Worm (Caenorhabditis elegans) whole organism, late embryonic: Measurements from ENCODE around the gene pot-2.
A peak's percentile ranks its signal among the peaks of the same experiment; 100 is the strongest.

Experiments used
- C08G9.2 ChIP-seq: sonication (generic microtip); optimal IDR thresholded peaks from 2 replicates; lab custom pipeline; 2016; ENCODE audit warnings: mild to moderate bottlenecking, missing genetic modification characterization, moderate library complexity, missing compliant biosample characterization
- F13H6.1 ChIP-seq: sonication (generic microtip); optimal IDR thresholded peaks from 2 replicates; lab custom pipeline; 2016; ENCODE audit warnings: missing genetic modification characterization, missing compliant biosample characterization
- K09A11.1 ChIP-seq: sonication (generic microtip); optimal IDR thresholded peaks from 2 replicates; lab custom pipeline; 2017; ENCODE audit warnings: antibody characterized with exemption, mild to moderate bottlenecking, missing genetic modification characterization, missing compliant biosample characterization; ENCODE audit not compliant: insufficient read depth
- ceh-18 ChIP-seq: sonication (generic microtip); optimal IDR thresholded peaks from 2 replicates; lab custom pipeline; 2016; ENCODE audit warnings: missing genetic modification characterization, missing compliant biosample characterization
- ceh-19 ChIP-seq: fragments of 200-800 bp; sonication (Bioruptor generic); optimal IDR thresholded peaks from 2 replicates; lab custom pipeline; 2018; ENCODE audit warnings: mild to moderate bottlenecking, missing genetic modification characterization, missing compliant biosample characterization
- dmd-4 ChIP-seq: sonication (generic microtip); optimal IDR thresholded peaks from 2 replicates; lab custom pipeline; 2016; ENCODE audit warnings: borderline replicate concordance, missing genetic modification characterization, missing compliant biosample characterization
- elt-2 ChIP-seq: sonication (generic microtip); optimal IDR thresholded peaks from 2 replicates; lab custom pipeline; 2016; ENCODE audit warnings: missing genetic modification reagents, missing genetic modification characterization, missing compliant biosample characterization
- elt-4 ChIP-seq: sonication (generic microtip); optimal IDR thresholded peaks from 2 replicates; lab custom pipeline; 2016; ENCODE audit warnings: missing genetic modification characterization, missing compliant biosample characterization
- fax-1 ChIP-seq: sonication (generic microtip); optimal IDR thresholded peaks from 2 replicates; lab custom pipeline; 2016; ENCODE audit warnings: missing genotype, missing genetic modification characterization, missing compliant biosample characterization
- fkh-6 ChIP-seq: sonication (generic microtip); optimal IDR thresholded peaks from 2 replicates; lab custom pipeline; 2016; ENCODE audit warnings: missing genetic modification characterization, missing compliant biosample characterization
- hlh-13 ChIP-seq: fragments of 200-800 bp; sonication (Bioruptor generic); optimal IDR thresholded peaks from 2 replicates; lab custom pipeline; 2018; ENCODE audit warnings: mild to moderate bottlenecking, missing genetic modification characterization, missing compliant biosample characterization
- hlh-15 ChIP-seq: sonication (generic microtip); optimal IDR thresholded peaks from 2 replicates; lab custom pipeline; 2016; ENCODE audit warnings: missing genetic modification characterization, missing compliant biosample characterization
- hlh-30 ChIP-seq: sonication (generic microtip); optimal IDR thresholded peaks from 2 replicates; lab custom pipeline; 2017; ENCODE audit warnings: antibody characterized with exemption, missing genetic modification characterization, missing compliant biosample characterization; ENCODE audit not compliant: insufficient read depth
- lin-11 ChIP-seq: fragments of 200-800 bp; sonication (Bioruptor generic); optimal IDR thresholded peaks from 2 replicates; lab custom pipeline; 2018; ENCODE audit warnings: mild to moderate bottlenecking, missing genetic modification characterization, missing compliant biosample characterization
- nfya-1 ChIP-seq: sonication (generic microtip); optimal IDR thresholded peaks from 2 replicates; lab custom pipeline; 2017; ENCODE audit warnings: missing genetic modification characterization, mild to moderate bottlenecking, missing compliant biosample characterization, antibody characterized with exemption, moderate library complexity
- nhr-11 ChIP-seq: fragments of 150-350 bp; optimal IDR thresholded peaks from 2 replicates; lab custom pipeline; 2014; ENCODE audit warnings: missing biosample characterization, missing genetic modification characterization
- npax-4 ChIP-seq: sonication (generic microtip); optimal IDR thresholded peaks from 2 replicates; lab custom pipeline; 2016; ENCODE audit warnings: missing genetic modification characterization, missing compliant biosample characterization
- odd-2 ChIP-seq: sonication (generic microtip); optimal IDR thresholded peaks from 2 replicates; lab custom pipeline; 2017; ENCODE audit warnings: antibody characterized with exemption, mild to moderate bottlenecking, missing genetic modification characterization, missing compliant biosample characterization
- pat-9 ChIP-seq: fragments of 200-800 bp; sonication (Bioruptor generic); optimal IDR thresholded peaks from 2 replicates; lab custom pipeline; 2018; ENCODE audit warnings: mild to moderate bottlenecking, missing genetic modification characterization, moderate library complexity, missing compliant biosample characterization
- pha-2 ChIP-seq: sonication (generic microtip); optimal IDR thresholded peaks from 2 replicates; lab custom pipeline; 2017; ENCODE audit warnings: mild to moderate bottlenecking, missing genetic modification characterization, missing compliant biosample characterization
- pha-4 ChIP-seq: fragments of 150-350 bp; optimal IDR thresholded peaks from 2 replicates; lab custom pipeline; 2018; ENCODE audit warnings: missing biosample characterization, missing genetic modification reagents, missing genetic modification characterization
- pros-1 ChIP-seq: fragments of 150-350 bp; optimal IDR thresholded peaks from 2 replicates; lab custom pipeline; 2014; ENCODE audit warnings: missing biosample characterization, missing genetic modification reagents, missing genetic modification characterization
- ref-2 ChIP-seq: sonication (generic microtip); optimal IDR thresholded peaks from 2 replicates; lab custom pipeline; 2016; ENCODE audit warnings: missing genetic modification characterization, missing compliant biosample characterization
- sdc-2 ChIP-seq: sonication (generic microtip); optimal IDR thresholded peaks from 2 replicates; lab custom pipeline; 2016; ENCODE audit warnings: missing genotype, missing genetic modification characterization, missing compliant biosample characterization
- sox-4 ChIP-seq: sonication (generic microtip); optimal IDR thresholded peaks from 2 replicates; lab custom pipeline; 2017; ENCODE audit warnings: mild to moderate bottlenecking, missing genetic modification characterization, inconsistent platforms, missing compliant biosample characterization
- tbx-2 ChIP-seq: sonication (generic microtip); optimal IDR thresholded peaks from 2 replicates; lab custom pipeline; 2016; ENCODE audit warnings: missing genetic modification characterization, missing compliant biosample characterization
- ttx-3 ChIP-seq: sonication (generic microtip); optimal IDR thresholded peaks from 2 replicates; lab custom pipeline; 2016; ENCODE audit warnings: missing genetic modification reagents, missing genetic modification characterization, missing compliant biosample characterization
- unc-3 ChIP-seq, 2 experiments: fragments of 200-800 bp in 1 of 2; sonication (Bioruptor generic) in 1 of 2; sonication (generic microtip) in 1 of 2; conservative IDR thresholded peaks in 1 of 2; optimal IDR thresholded peaks in 1 of 2; 2 replicates each; pipeline versions ENCODE4 v1.3.6 to Lab custom; 2016 to 2022; ENCODE audit warnings: missing compliant biosample characterization in 2 of 2, missing genetic modification characterization in 2 of 2, missing genetic modification reagents in 1 of 2
- unc-42 ChIP-seq: sonication (generic microtip); optimal IDR thresholded peaks from 2 replicates; lab custom pipeline; 2016; ENCODE audit warnings: missing genotype, missing genetic modification characterization, missing compliant biosample characterization
- unc-55 ChIP-seq: sonication (generic microtip); optimal IDR thresholded peaks from 2 replicates; lab custom pipeline; 2017; ENCODE audit warnings: missing biosample characterization, missing genetic modification reagents, missing genetic modification characterization
- unc-86 ChIP-seq: sonication (generic microtip); optimal IDR thresholded peaks from 2 replicates; lab custom pipeline; 2016; ENCODE audit warnings: missing genetic modification characterization, missing compliant biosample characterization
- ztf-16 ChIP-seq: sonication (generic microtip); optimal IDR thresholded peaks from 2 replicates; lab custom pipeline; 2017; ENCODE audit warnings: missing genetic modification characterization, missing compliant biosample characterization

The pot-2 gene

DNA sequence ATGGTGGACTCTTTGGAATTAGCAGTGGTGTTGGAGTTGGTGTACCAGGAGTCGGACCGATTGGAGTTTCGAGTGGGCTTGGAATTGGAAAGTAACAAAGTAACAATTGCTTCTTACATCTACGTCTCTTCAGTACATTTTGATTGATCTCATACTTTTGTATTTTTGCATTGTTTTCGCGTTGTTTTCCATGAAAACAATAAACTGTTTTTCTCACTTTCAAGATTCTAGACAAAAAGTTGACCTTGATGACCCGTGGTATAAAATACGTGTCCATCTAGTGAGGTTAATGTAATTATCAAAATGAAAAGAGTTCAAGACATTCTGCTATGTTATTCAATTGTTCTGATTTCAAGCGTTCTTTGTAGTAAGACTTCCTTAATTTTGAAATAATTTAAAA lies 22.5 kb upstream of the pot-2 start, which contains the start of gene K10H10.5:
Gene K10H10.5 (plus strand): TSS at position 301 of the 400 bp plus-strand sequence.
- no peak for TF ChIP-seq unc-3 (GFP tag; conservative IDR thresholded peaks at IDR 0.05; lab: Robert Waterston, UW)
- no peak for TF ChIP-seq unc-3 (tag; optimal IDR thresholded peaks at IDR 0.05; lab: Kevin White, UChicago)
- no peak for TF ChIP-seq pha-4 (tag; lab: Kevin White, UChicago)

DNA sequence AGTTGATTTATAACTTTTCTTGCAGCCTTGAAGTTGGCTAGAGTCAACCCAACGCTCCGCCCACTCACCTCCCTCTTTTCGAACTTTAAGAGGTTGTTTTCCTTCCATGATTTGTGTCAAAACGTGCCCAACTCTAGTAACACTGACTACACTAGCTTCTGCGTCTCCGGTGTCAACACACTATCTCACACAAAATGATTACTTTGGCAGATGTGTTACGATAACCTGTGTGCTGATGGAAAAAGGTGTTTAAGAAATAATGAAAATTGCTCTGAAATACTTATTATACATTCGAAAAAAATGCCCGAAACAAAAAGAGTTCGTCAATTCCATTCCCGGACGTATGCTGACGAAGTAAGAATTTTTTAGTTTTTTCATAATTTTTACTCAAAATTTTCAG lies 21.0 kb upstream of the pot-2 start, which contains the start of gene K10H10.6:
Gene K10H10.6 (plus strand): TSS at position 301 of the 400 bp plus-strand sequence.
- TF ChIP-seq dmd-4 (tag; lab: Kevin White, UChicago) (no peak), pros-1 (tag; lab: Kevin White, UChicago) (no peak), sox-4 (tag; lab: Kevin White, UChicago) (no peak), lin-11 (tag; lab: Kevin White, UChicago) (no peak), unc-55 (GFP tag; lab: Kevin White, UChicago) (no peak), nhr-11 (tag; lab: Kevin White, UChicago) (no peak), ztf-16 (no peak), K09A11.1 (tag; lab: Kevin White, UChicago) (no peak), hlh-15 (no peak), F13H6.1 (tag; lab: Kevin White, UChicago) (no peak), pat-9 (tag; lab: Kevin White, UChicago) (no peak), tbx-2 (tag; lab: Kevin White, UChicago) (no peak), pha-4 (tag; lab: Kevin White, UChicago) (no peak)

DNA sequence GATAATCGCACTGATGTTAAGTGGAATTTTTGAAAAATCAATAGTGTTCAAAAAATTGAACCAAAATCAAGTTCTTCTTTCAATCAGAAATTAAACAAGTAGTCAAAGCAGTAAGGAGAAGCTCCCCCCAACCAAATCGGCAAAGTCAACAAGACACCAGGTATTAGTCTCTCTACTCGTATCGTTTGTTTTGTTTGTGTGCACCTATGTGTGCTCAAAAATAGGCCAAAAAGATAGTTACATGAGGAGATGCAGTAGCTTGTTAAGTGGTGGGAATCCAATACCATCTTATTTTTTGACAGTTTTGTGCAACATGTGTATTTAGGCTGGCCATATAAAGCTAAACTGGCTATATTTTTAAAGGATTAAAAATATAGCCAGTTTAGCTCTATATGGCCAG lies 17.7 kb upstream of the pot-2 start, which contains the start of gene K10H10.12:
Gene K10H10.12 (minus strand): TSS at position 101 of the 400 bp plus-strand sequence.
- TF ChIP-seq unc-42 (tag; lab: Kevin White, UChicago), result no peak
- TF ChIP-seq unc-55 (GFP tag; lab: Kevin White, UChicago), result no peak
- no peak for TF ChIP-seq npax-4
- no peak for TF ChIP-seq unc-86 (tag; lab: Kevin White, UChicago)
- TF ChIP-seq hlh-15, result no peak
- TF ChIP-seq ceh-18 (tag; lab: Kevin White, UChicago), result no peak
- no peak for TF ChIP-seq elt-4 (tag; lab: Kevin White, UChicago)
- TF ChIP-seq ttx-3 (tag; lab: Kevin White, UChicago), result no peak
- no peak for TF ChIP-seq C08G9.2

DNA sequence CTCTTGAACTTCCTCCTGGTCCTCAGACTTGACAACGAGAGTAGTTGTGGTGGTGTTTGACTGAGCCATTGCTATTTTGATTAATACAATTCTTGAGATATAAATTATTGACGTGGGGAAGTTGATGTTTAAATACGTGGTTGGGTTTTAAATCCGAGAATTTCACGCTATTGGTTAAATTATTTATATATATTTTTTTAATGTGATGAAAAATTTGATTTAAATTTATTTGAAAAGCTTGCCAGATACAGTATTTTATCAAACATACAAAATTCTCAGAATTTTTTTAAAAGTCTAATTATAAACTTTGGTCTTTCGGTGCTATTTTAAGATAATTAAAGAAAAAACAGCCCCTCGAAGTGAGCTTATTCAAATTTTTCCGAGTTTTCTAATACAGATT lies 16.4 kb upstream of the pot-2 start, which contains the start of the genes K10H10.7 and K10H10.10:
Gene K10H10.7 (minus strand): TSS at position 101 of the 400 bp plus-strand sequence.
Gene K10H10.10 (plus strand): TSS at position 204 of the 400 bp plus-strand sequence.
- TF ChIP-seq hlh-13 (GFP tag; lab: Kevin White, UChicago), result no peak
- TF ChIP-seq odd-2 (tag; lab: Kevin White, UChicago), result no peak
- TF ChIP-seq hlh-30 (tag; lab: Kevin White, UChicago), result no peak
- TF ChIP-seq fkh-6 (tag; lab: Kevin White, UChicago), result no peak
- TF ChIP-seq F13H6.1 (tag; lab: Kevin White, UChicago), result no peak
- no peak for TF ChIP-seq sdc-2 (tag; lab: Kevin White, UChicago)
- TF ChIP-seq ztf-16, result no peak
- TF ChIP-seq unc-55 (GFP tag; lab: Kevin White, UChicago), result no peak
- TF ChIP-seq ref-2 (tag; lab: Kevin White, UChicago), result no peak
- TF ChIP-seq nfya-1 (tag; lab: Kevin White, UChicago), result no peak
- TF ChIP-seq pha-2, result no peak

DNA sequence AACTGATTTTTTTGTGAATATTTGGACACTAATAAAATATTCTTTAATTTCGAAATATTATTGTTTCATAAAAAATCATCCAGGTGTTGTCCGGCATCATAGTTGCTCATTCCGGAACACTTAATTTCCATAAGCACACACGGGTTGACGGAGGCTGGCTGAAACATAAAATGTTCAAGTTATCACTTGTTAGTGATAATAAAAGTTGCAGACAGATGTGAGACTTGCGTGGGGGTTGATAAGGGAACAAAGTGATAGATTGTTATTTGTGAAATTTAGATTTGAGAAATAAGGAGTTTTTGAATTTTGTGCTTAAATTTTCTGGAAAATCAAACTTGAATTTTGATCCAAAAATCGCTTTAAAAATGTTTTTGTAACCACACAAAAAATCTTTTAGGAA lies 13.8 kb upstream of the pot-2 start:
- TF ChIP-seq F13H6.1 (tag; lab: Kevin White, UChicago) (no peak), ref-2 (tag; lab: Kevin White, UChicago) (no peak), fax-1 (tag; lab: Kevin White, UChicago) (no peak), elt-2 (peak; percentile 66), ceh-19 (GFP tag; lab: Kevin White, UChicago) (no peak)
